Fruit fly (Drosophila melanogaster): ENCODE data around the gene Blos3.

Blos3 gene

dm6 chr3L:18867521-18867920 is 2.5 kb upstream of the Blos3 start, which contains the start of gene Dysb (continued):
- peak; percentile 71; the same call in 1 of the 2 replicates for TF ChIP-seq Taf1 (GFP tag; IDR thresholded peaks at IDR 0.05)
- no peak for TF ChIP-seq Doc2 (GFP tag; IDR thresholded peaks at IDR 0.05)
- TF ChIP-seq odd (GFP tag; optimal IDR thresholded peaks at IDR 0.05) = peak; percentile 79
- peak; percentile 80; the same call in 2 of the 3 replicates for TF ChIP-seq ase (GFP tag; IDR thresholded peaks at IDR 0.05)
- TF ChIP-seq Mad (GFP tag; optimal IDR thresholded peaks at IDR 0.05) = peak; percentile 63
- peak; percentile 83 for TF ChIP-seq Ssrp (tag; optimal IDR thresholded peaks at IDR 0.05)
- TF ChIP-seq CG9797 (GFP tag; optimal IDR thresholded peaks at IDR 0.05) = peak; percentile 25
- no peak for TF ChIP-seq usp (GFP tag; optimal IDR thresholded peaks at IDR 0.05)
- TF ChIP-seq cg (GFP tag; optimal IDR thresholded peaks at IDR 0.05) = no peak
- peak; percentile 57 for TF ChIP-seq CG30020 (tag; optimal IDR thresholded peaks at IDR 0.05)
- TF ChIP-seq C15 (GFP tag; IDR thresholded peaks at IDR 0.05) = peak; percentile 70; the same call in 1 of the 3 replicates
- TF ChIP-seq gfzf (GFP tag; optimal IDR thresholded peaks at IDR 0.05) = no peak
- peak; percentile 4 for TF ChIP-seq grn (GFP tag; optimal IDR thresholded peaks at IDR 0.05)
- TF ChIP-seq CHES-1-like (GFP tag; optimal IDR thresholded peaks at IDR 0.05) = peak; percentile 53
- TF ChIP-seq Hr51 (GFP tag; optimal IDR thresholded peaks at IDR 0.05) = peak; percentile 33 to 91
- TF ChIP-seq CG9876 (GFP tag; optimal IDR thresholded peaks at IDR 0.05) = no peak
- peak; percentile 67 for TF ChIP-seq Max (GFP tag; optimal IDR thresholded peaks at IDR 0.05)
- TF ChIP-seq CG30403 (GFP tag; optimal IDR thresholded peaks at IDR 0.05) = peak; percentile 84
- peak; percentile 51 for TF ChIP-seq MESR4 (GFP tag; optimal IDR thresholded peaks at IDR 0.05)
- no peak for TF ChIP-seq tna (GFP tag; IDR thresholded peaks at IDR 0.05; ENCODE audit: partially characterized antibody)
- peak; percentile 12 for TF ChIP-seq CG3163 (GFP tag; optimal IDR thresholded peaks at IDR 0.05)
- TF ChIP-seq crol (GFP tag; IDR thresholded peaks at IDR 0.05) = no peak
- peak; percentile 52 for TF ChIP-seq fd64A (GFP tag; optimal IDR thresholded peaks at IDR 0.05)
- TF ChIP-seq fd3F (GFP tag; optimal IDR thresholded peaks at IDR 0.05) = peak; percentile 81
- peak; percentile 19 for TF ChIP-seq kay (GFP tag; optimal IDR thresholded peaks at IDR 0.05)
- TF ChIP-seq NC2β (GFP tag; optimal IDR thresholded peaks at IDR 0.05) = peak; percentile 2
- TF ChIP-seq zen (tag; optimal IDR thresholded peaks at IDR 0.05) = peak; percentile 75
- no peak for TF ChIP-seq vnd (GFP tag; IDR thresholded peaks at IDR 0.05; ENCODE audit: partially characterized antibody)
- TF ChIP-seq CG16813 (GFP tag; IDR thresholded peaks at IDR 0.05; ENCODE audit: partially characterized antibody) = no peak
- no peak for TF ChIP-seq en (GFP tag; optimal IDR thresholded peaks at IDR 0.05)
- TF ChIP-seq danr (GFP tag; IDR thresholded peaks at IDR 0.05) = peak; percentile 69; the same call in 1 of the 2 replicates
- peak; percentile 78 for TF ChIP-seq CG5245 (GFP tag; optimal IDR thresholded peaks at IDR 0.05)
- peak; percentile 91 for TF ChIP-seq CG11696 (GFP tag; IDR thresholded peaks at IDR 0.05)
- peak; percentile 51 for TF ChIP-seq Jarid2 (GFP tag; optimal IDR thresholded peaks at IDR 0.05)
- TF ChIP-seq Gsc (GFP tag; IDR thresholded peaks at IDR 0.05) = no peak
- peak; percentile 22 for TF ChIP-seq Lhr (GFP tag; optimal IDR thresholded peaks at IDR 0.05)
- TF ChIP-seq bowl (GFP tag; IDR thresholded peaks at IDR 0.05) = peak; percentile 78
- TF ChIP-seq CG3407 (GFP tag; optimal IDR thresholded peaks at IDR 0.05) = peak; percentile 75
- no peak for TF ChIP-seq Ets65A (GFP tag)
- peak; percentile 75 for TF ChIP-seq CrebB (tag; optimal IDR thresholded peaks at IDR 0.05)
- TF ChIP-seq shn (GFP tag; optimal IDR thresholded peaks at IDR 0.05) = peak; percentile 26
- peak; percentile 43 for TF ChIP-seq CG13123 (GFP tag; optimal IDR thresholded peaks at IDR 0.05)
- TF ChIP-seq emc (GFP tag; optimal IDR thresholded peaks at IDR 0.05) = no peak
- TF ChIP-seq crc (GFP tag; optimal IDR thresholded peaks at IDR 0.05) = peak; percentile 42
- TF ChIP-seq slbo (GFP tag; IDR thresholded peaks at IDR 0.05) = peak; percentile 95
- peak; percentile 80 for TF ChIP-seq nmo (GFP tag; optimal IDR thresholded peaks at IDR 0.05)
- peak; percentile 35; the same call in 1 of the 3 replicates for TF ChIP-seq CG11560 (tag; IDR thresholded peaks at IDR 0.05)
- TF ChIP-seq peb (GFP tag; IDR thresholded peaks at IDR 0.05) = peak; percentile 73
- TF ChIP-seq ash1 (GFP tag; optimal IDR thresholded peaks at IDR 0.05) = no peak
- peak; percentile 91 for TF ChIP-seq CG12659 (GFP tag; optimal IDR thresholded peaks at IDR 0.05)
- TF ChIP-seq CG15011 (GFP tag; optimal IDR thresholded peaks at IDR 0.05) = peak; percentile 67
